Worm (Caenorhabditis elegans) whole organism, early embryonic: ENCODE results near the gene C17G10.13.
"Not testable (repeated sequence)": the region's sequence is repeated elsewhere in the genome, so short reads cannot be mapped to it uniquely, and the experiment has no call there.

Source experiments
- B0310.2 ChIP-seq: sonication (generic microtip); optimal IDR thresholded peaks from 2 replicates; lab custom pipeline; 2016; ENCODE audit warnings: mild to moderate bottlenecking, missing genetic modification characterization, missing compliant biosample characterization
- F13C5.2 ChIP-seq: sonication (generic microtip); optimal IDR thresholded peaks from 2 replicates; lab custom pipeline; 2017; ENCODE audit warnings: mild to moderate bottlenecking, missing genetic modification characterization, inconsistent platforms, missing compliant biosample characterization
- aly-1 ChIP-seq: sonication (generic microtip); optimal IDR thresholded peaks from 2 replicates; lab custom pipeline; 2016; ENCODE audit warnings: missing genetic modification characterization, missing compliant biosample characterization
- ama-1 ChIP-seq: fragments of 150-350 bp; optimal IDR thresholded peaks from 2 replicates; lab custom pipeline; 2014
- ceh-13 ChIP-seq: fragments of 200-800 bp; sonication (Bioruptor generic); optimal IDR thresholded peaks from 2 replicates; lab custom pipeline; 2018; ENCODE audit warnings: mild to moderate bottlenecking, missing genetic modification characterization, missing compliant biosample characterization
- ceh-36 ChIP-seq: sonication (generic microtip); optimal IDR thresholded peaks from 2 replicates; lab custom pipeline; 2016; ENCODE audit warnings: missing genetic modification characterization, inconsistent platforms, missing compliant biosample characterization
- ets-7 ChIP-seq: sonication (generic microtip); optimal IDR thresholded peaks from 2 replicates; lab custom pipeline; 2016; ENCODE audit warnings: missing genotype, missing genetic modification characterization, missing compliant biosample characterization
- flt-1 ChIP-seq: fragments of 200-800 bp; sonication (Bioruptor generic); IDR thresholded peaks from 2 replicates; pipeline ENCODE4 v1.3.6; 2022; ENCODE audit warnings: missing genetic modification characterization, missing compliant biosample characterization
- hmbx-1 ChIP-seq: sonication (generic microtip); optimal IDR thresholded peaks from 2 replicates; lab custom pipeline; 2016; ENCODE audit warnings: mild to moderate bottlenecking, missing genetic modification characterization, missing compliant biosample characterization
- hmg-4 ChIP-seq: fragments of 200-800 bp; sonication (Bioruptor generic); optimal IDR thresholded peaks from 2 replicates; lab custom pipeline; 2018; ENCODE audit warnings: mild to moderate bottlenecking, missing genetic modification characterization, missing compliant biosample characterization
- hnd-1 ChIP-seq: sonication (generic microtip); optimal IDR thresholded peaks from 2 replicates; lab custom pipeline; 2016; ENCODE audit warnings: missing genetic modification characterization, missing compliant biosample characterization
- pes-1 ChIP-seq: fragments of 200-800 bp; sonication (Bioruptor generic); IDR thresholded peaks from 2 replicates; pipeline ENCODE4 v1.3.6; 2022; ENCODE audit warnings: missing genetic modification reagents, missing genetic modification characterization, missing compliant biosample characterization
- scrt-1 ChIP-seq: fragments of 200-800 bp; sonication (Bioruptor generic); IDR thresholded peaks from 2 replicates; pipeline ENCODE4 v1.3.6; 2022; ENCODE audit warnings: missing genetic modification characterization, missing compliant biosample characterization
- sea-1 ChIP-seq: fragments of 200-800 bp; sonication (Bioruptor generic); conservative IDR thresholded peaks from 2 replicates; pipeline ENCODE4 v1.3.6; 2022; ENCODE audit warnings: missing genetic modification characterization, missing compliant biosample characterization
- tbx-11 ChIP-seq: fragments of 200-800 bp; sonication (Bioruptor generic); IDR thresholded peaks from 2 replicates; pipeline ENCODE4 v1.3.6; 2022; ENCODE audit warnings: missing genetic modification characterization, missing compliant biosample characterization
- tbx-37 ChIP-seq: fragments of 200-800 bp; sonication (Bioruptor generic); conservative IDR thresholded peaks from 2 replicates; pipeline ENCODE4 v1.3.6; 2022; ENCODE audit warnings: missing genetic modification reagents, missing genetic modification characterization, missing compliant biosample characterization
- tra-4 ChIP-seq: sonication (generic microtip); optimal IDR thresholded peaks from 2 replicates; lab custom pipeline; 2017; ENCODE audit warnings: missing genetic modification characterization, missing compliant biosample characterization

Gene C17G10.13

ce11 chrII:5589690-5590089 lies at the start of gene C17G10.13:
Gene C17G10.13, minus strand, starts transcription at chrII:5589790.
- TF ChIP-seq sea-1 (GFP tag; lab: Robert Waterston, UW) (no peak), tbx-11 (GFP tag; lab: Robert Waterston, UW) (no peak), ceh-36 (tag; lab: Kevin White, UChicago) (no peak), ama-1 (lab: Kevin White, UChicago) (no peak), tra-4 (tag; lab: Kevin White, UChicago) (no peak), hnd-1 (tag; lab: Kevin White, UChicago) (no peak), F13C5.2 (tag; lab: Kevin White, UChicago) (no peak), scrt-1 (GFP tag; lab: Robert Waterston, UW) (no peak), ets-7 (tag; lab: Kevin White, UChicago) (no peak), tbx-37 (GFP tag; lab: Robert Waterston, UW) (no peak), ceh-13 (no peak), B0310.2 (tag; lab: Kevin White, UChicago) (no peak), aly-1 (tag; lab: Kevin White, UChicago) (no peak), pes-1 (no peak)

ce11 chrII:5638059-5638458 lies 48.5 kb upstream of the C17G10.13 start, which contains the start of gene F59E12.3:
Gene F59E12.3, plus strand, starts transcription at chrII:5638359.
- TF ChIP-seq hnd-1 (tag; lab: Kevin White, UChicago) (no peak), F13C5.2 (tag; lab: Kevin White, UChicago) (no peak), tbx-11 (GFP tag; lab: Robert Waterston, UW) (no peak), ceh-36 (tag; lab: Kevin White, UChicago) (no peak), sea-1 (GFP tag; lab: Robert Waterston, UW) (no peak), aly-1 (tag; lab: Kevin White, UChicago) (no peak), flt-1 (GFP tag; lab: Robert Waterston, UW) (no peak), pes-1 (no peak), ceh-13 (no peak), ets-7 (tag; lab: Kevin White, UChicago) (no peak), ama-1 (lab: Kevin White, UChicago) (no peak)

- TF ChIP-seq F13C5.2 (tag; lab: Kevin White, UChicago) (no peak), sea-1 (GFP tag; lab: Robert Waterston, UW) (no peak), tra-4 (tag; lab: Kevin White, UChicago) (no peak), B0310.2 (tag; lab: Kevin White, UChicago) (no peak), pes-1 (no peak), hmbx-1 (no peak), tbx-11 (GFP tag; lab: Robert Waterston, UW) (no peak), hnd-1 (tag; lab: Kevin White, UChicago) (no peak), ama-1 (lab: Kevin White, UChicago) (no peak), ets-7 (tag; lab: Kevin White, UChicago) (no peak), scrt-1 (GFP tag; lab: Robert Waterston, UW) (no peak), tbx-37 (GFP tag; lab: Robert Waterston, UW) (no peak), ceh-36 (tag; lab: Kevin White, UChicago) (no peak), hmg-4 (GFP tag; lab: Kevin White, UChicago) (no peak), aly-1 (tag; lab: Kevin White, UChicago) (no peak)
Observed at ce11 chrII:5636826-5637225, 47.2 kb upstream of the C17G10.13 start, which contains the start of gene F59E12.8. Gene F59E12.8, minus strand, starts transcription at chrII:5636926.

ce11 chrII:5633453-5633852 lies 43.9 kb upstream of the C17G10.13 start:
- no peak for TF ChIP-seq pes-1
- TF ChIP-seq tbx-37 (GFP tag; lab: Robert Waterston, UW), result no peak
- TF ChIP-seq sea-1 (GFP tag; lab: Robert Waterston, UW), result no peak
- no peak for TF ChIP-seq ceh-13
- no peak for TF ChIP-seq hmbx-1
- no peak for TF ChIP-seq ceh-36 (tag; lab: Kevin White, UChicago)
- no peak for TF ChIP-seq scrt-1 (GFP tag; lab: Robert Waterston, UW)
- no peak for TF ChIP-seq ama-1 (lab: Kevin White, UChicago)
- TF ChIP-seq B0310.2 (tag; lab: Kevin White, UChicago), result no peak
- TF ChIP-seq ets-7 (tag; lab: Kevin White, UChicago), result no peak
- TF ChIP-seq tra-4 (tag; lab: Kevin White, UChicago), result no peak
- TF ChIP-seq aly-1 (tag; lab: Kevin White, UChicago), result no peak
- no peak for TF ChIP-seq tbx-11 (GFP tag; lab: Robert Waterston, UW)

ce11 chrII:5630851-5631401 lies 41.3 kb upstream of the C17G10.13 start, which contains the start of the genes F59E12.6 and npl-4.1:
Gene F59E12.6, minus strand, starts transcription at chrII:5630951.
Gene npl-4.1, plus strand, starts transcription at chrII:5631351.
- not testable (repeated sequence) for TF ChIP-seq hmbx-1; ceh-36 (tag; lab: Kevin White, UChicago); F13C5.2 (tag; lab: Kevin White, UChicago)

ce11 chrII:5628326-5628818 lies 38.8 kb upstream of the C17G10.13 start, which contains the start of gene F59E12.15:
Gene F59E12.15, minus strand, starts transcription at chrII:5628376.
- TF ChIP-seq sea-1 (GFP tag; lab: Robert Waterston, UW) (no peak), ceh-13 (no peak), tbx-37 (GFP tag; lab: Robert Waterston, UW) (no peak), hmg-4 (GFP tag; lab: Kevin White, UChicago) (no peak), aly-1 (tag; lab: Kevin White, UChicago) (no peak), ama-1 (lab: Kevin White, UChicago) (no peak), pes-1 (no peak), tbx-11 (GFP tag; lab: Robert Waterston, UW) (no peak), hnd-1 (tag; lab: Kevin White, UChicago) (no peak), tra-4 (tag; lab: Kevin White, UChicago) (no peak), ets-7 (tag; lab: Kevin White, UChicago) (no peak), hmbx-1 (no peak), ceh-36 (tag; lab: Kevin White, UChicago) (no peak), F13C5.2 (tag; lab: Kevin White, UChicago) (no peak), scrt-1 (GFP tag; lab: Robert Waterston, UW) (no peak), B0310.2 (tag; lab: Kevin White, UChicago) (no peak), flt-1 (GFP tag; lab: Robert Waterston, UW) (no peak)
